Worm (Caenorhabditis elegans) whole organism, L4 larva: ENCODE data around the gene F34D10.4.

Experiments used
- F37D6.2 ChIP-seq: sonication (generic microtip); optimal IDR thresholded peaks from 2 replicates; lab custom pipeline; 2016; ENCODE audit warnings: mild to moderate bottlenecking, missing genetic modification characterization, missing compliant biosample characterization
- T20F7.1 ChIP-seq: fragments of 200-800 bp; sonication (Bioruptor generic); optimal IDR thresholded peaks from 2 replicates; lab custom pipeline; 2018; ENCODE audit warnings: mild to moderate bottlenecking, missing genetic modification characterization, missing compliant biosample characterization
- Y105C5A.15 ChIP-seq: fragments of 200-800 bp; sonication (Bioruptor generic); IDR thresholded peaks from 2 replicates; pipeline ENCODE4 v1.3.6; 2022; ENCODE audit warnings: missing genetic modification characterization, missing compliant biosample characterization
- Y75B8A.6 ChIP-seq: fragments of 200-800 bp; sonication (Bioruptor generic); IDR thresholded peaks from 2 replicates; pipeline ENCODE4 v1.3.6; 2022; ENCODE audit warnings: missing genetic modification reagents, missing genetic modification characterization, missing compliant biosample characterization
- ama-1 ChIP-seq: fragments of 150-350 bp; optimal IDR thresholded peaks from 2 replicates; lab custom pipeline; 2014; ENCODE audit warnings: inconsistent platforms, mixed read lengths
- arid-1 ChIP-seq: fragments of 200-800 bp; sonication (Bioruptor generic); conservative IDR thresholded peaks from 2 replicates; pipeline ENCODE4 v1.3.6; 2022; ENCODE audit warnings: missing genetic modification reagents, missing genetic modification characterization, missing compliant biosample characterization
- ceh-44 ChIP-seq: fragments of 200-800 bp; sonication (Bioruptor generic); IDR thresholded peaks from 2 replicates; pipeline ENCODE4 v1.3.6; 2022; ENCODE audit warnings: missing genetic modification reagents, missing genetic modification characterization, missing compliant biosample characterization
- ceh-62 ChIP-seq: sonication (generic microtip); optimal IDR thresholded peaks from 2 replicates; lab custom pipeline; 2017; ENCODE audit warnings: missing biosample characterization, missing genetic modification characterization
- ceh-82 ChIP-seq: sonication (generic microtip); optimal IDR thresholded peaks from 2 replicates; lab custom pipeline; 2017; ENCODE audit warnings: missing biosample characterization, missing genetic modification characterization
- cey-2 ChIP-seq: sonication (generic microtip); optimal IDR thresholded peaks from 3 replicates; lab custom pipeline; 2017; ENCODE audit warnings: missing genetic modification characterization, mild to moderate bottlenecking, missing compliant biosample characterization, antibody characterized with exemption, borderline replicate concordance; ENCODE audit not compliant: insufficient read depth
- egl-27 ChIP-seq: sonication (generic microtip); optimal IDR thresholded peaks from 3 replicates; lab custom pipeline; 2017; ENCODE audit warnings: missing biosample characterization, missing genetic modification reagents, missing genetic modification characterization
- fkh-10 ChIP-seq: fragments of 150-350 bp; optimal IDR thresholded peaks from 2 replicates; lab custom pipeline; 2014; ENCODE audit warnings: missing biosample characterization, missing genetic modification reagents, missing genetic modification characterization
- hif-1 ChIP-seq, 2 experiments: sonication (generic microtip); optimal IDR thresholded peaks; 2 replicates each; lab custom pipeline; 2016 to 2017; ENCODE audit warnings: missing compliant biosample characterization in 2 of 2, missing genetic modification characterization in 2 of 2, missing genetic modification reagents in 2 of 2, missing genotype in 2 of 2, mild to moderate bottlenecking in 1 of 2
- hlh-11 ChIP-seq: fragments of 200-800 bp; sonication (Bioruptor generic); optimal IDR thresholded peaks from 2 replicates; lab custom pipeline; 2018; ENCODE audit warnings: mild to moderate bottlenecking, missing genetic modification characterization, missing compliant biosample characterization
- lim-7 ChIP-seq: fragments of 200-800 bp; sonication (Bioruptor generic); IDR thresholded peaks from 2 replicates; pipeline ENCODE4 v1.3.6; 2022; ENCODE audit warnings: missing genetic modification characterization, missing compliant biosample characterization
- lin-38 ChIP-seq: fragments of 200-800 bp; sonication (Bioruptor generic); IDR thresholded peaks from 2 replicates; pipeline ENCODE4 v1.3.6; 2022; ENCODE audit warnings: missing genetic modification reagents, missing genetic modification characterization, missing compliant biosample characterization
- madf-9 ChIP-seq: fragments of 200-800 bp; sonication (Bioruptor generic); conservative IDR thresholded peaks from 2 replicates; pipeline ENCODE4 v1.3.6; 2022; ENCODE audit warnings: missing genetic modification reagents, missing genetic modification characterization, missing compliant biosample characterization
- mdl-1 ChIP-seq, 2 experiments: fragments of 150-350 bp in 1 of 2; sonication (generic microtip) in 1 of 2; optimal IDR thresholded peaks; 2 replicates each; lab custom pipeline; 2014 to 2017; ENCODE audit warnings: missing biosample characterization in 2 of 2, missing genetic modification characterization in 2 of 2
- mxl-3 ChIP-seq: fragments of 200-800 bp; sonication (Bioruptor generic); optimal IDR thresholded peaks from 2 replicates; lab custom pipeline; 2018; ENCODE audit warnings: mild to moderate bottlenecking, missing genetic modification characterization, missing compliant biosample characterization
- nhr-41 ChIP-seq: fragments of 200-800 bp; sonication (Bioruptor generic); IDR thresholded peaks from 2 replicates; pipeline ENCODE4 v1.3.6; 2022; ENCODE audit warnings: missing genetic modification reagents, missing genetic modification characterization, missing compliant biosample characterization
- nhr-42 ChIP-seq: fragments of 200-800 bp; sonication (Bioruptor generic); IDR thresholded peaks from 2 replicates; pipeline ENCODE4 v1.3.6; 2022; ENCODE audit warnings: missing genetic modification characterization, missing compliant biosample characterization
- set-16 ChIP-seq: fragments of 200-800 bp; sonication (Bioruptor generic); IDR thresholded peaks from 2 replicates; pipeline ENCODE4 v1.3.6; 2022; ENCODE audit warnings: missing genetic modification reagents, missing genetic modification characterization, missing compliant biosample characterization
- snpc-1.2 ChIP-seq: fragments of 200-800 bp; sonication (Bioruptor generic); IDR thresholded peaks from 2 replicates; pipeline ENCODE4 v1.3.6; 2022; ENCODE audit warnings: missing genetic modification reagents, missing genetic modification characterization, missing compliant biosample characterization
- spr-3 ChIP-seq: fragments of 200-800 bp; sonication (Bioruptor generic); optimal IDR thresholded peaks from 2 replicates; lab custom pipeline; 2018; ENCODE audit warnings: mild to moderate bottlenecking, missing genetic modification characterization, missing compliant biosample characterization
- tra-1 ChIP-seq: fragments of 200-800 bp; sonication (Bioruptor generic); IDR thresholded peaks from 2 replicates; pipeline ENCODE4 v1.3.6; 2022; ENCODE audit warnings: missing genetic modification reagents, missing genetic modification characterization, missing compliant biosample characterization
- unc-62 ChIP-seq, 3 experiments: fragments of 150-350 bp in 1 of 3; sonication (generic microtip); optimal IDR thresholded peaks in 2 of 3; peaks in 1 of 3; 1 replicate in 1 of 3; 2 replicates in 2 of 3; lab custom pipeline; 2014 to 2017; ENCODE audit warnings: missing biosample characterization in 3 of 3, missing genetic modification characterization in 3 of 3, missing genetic modification reagents in 3 of 3, missing genotype in 1 of 3

The F34D10.4 gene

ce11 chrIII:3735509-3736255 lies 720 bp upstream of the F34D10.4 start (continued):
- TF ChIP-seq cey-2 (tag; lab: Kevin White, UChicago) (no peak), hlh-11 (peak; percentile 42), lim-7 (GFP tag; lab: Robert Waterston, UW) (no peak), hif-1 (tag; optimal IDR thresholded peaks at IDR 0.05; lab: Kevin White, UChicago) (no peak), spr-3 (GFP tag; lab: Kevin White, UChicago) (no peak), set-16 (GFP tag; lab: Robert Waterston, UW) (no peak), Y75B8A.6 (no peak), lin-38 (GFP tag; lab: Robert Waterston, UW) (no peak), nhr-42 (GFP tag; lab: Robert Waterston, UW) (no peak), egl-27 (tag; lab: Kevin White, UChicago) (no peak), madf-9 (GFP tag; lab: Robert Waterston, UW) (no peak), arid-1 (GFP tag; lab: Robert Waterston, UW) (no peak), mxl-3 (peak; percentile 38), Y105C5A.15 (GFP tag; lab: Robert Waterston, UW) (no peak), F37D6.2 (peak; percentile 1), mdl-1 (tag; optimal IDR thresholded peaks at IDR 0.05; lab: Kevin White, UChicago) (no peak)

- TF ChIP-seq lim-7 (GFP tag; lab: Robert Waterston, UW) = peak; percentile 33; the same call in 1 of the 2 replicates
- no peak for TF ChIP-seq ceh-82 (tag; lab: Kevin White, UChicago)
- no peak for TF ChIP-seq T20F7.1
- no peak for TF ChIP-seq arid-1 (GFP tag; lab: Robert Waterston, UW)
- TF ChIP-seq set-16 (GFP tag; lab: Robert Waterston, UW) = peak; percentile 65
These were observed 1.3 kb downstream of the F34D10.4 start for ce11 chrIII:3737742-3738141.

ce11 chrIII:3738331-3738730 lies 1.9 kb downstream of the F34D10.4 start:
- no peak for TF ChIP-seq nhr-41 (GFP tag; lab: Robert Waterston, UW)
- TF ChIP-seq set-16 (GFP tag; lab: Robert Waterston, UW) = no peak
- TF ChIP-seq snpc-1.2 (GFP tag; lab: Robert Waterston, UW) = no peak

- TF ChIP-seq ceh-62 (tag; lab: Kevin White, UChicago) (no peak), lin-38 (GFP tag; lab: Robert Waterston, UW) (no peak), lim-7 (GFP tag; lab: Robert Waterston, UW) (no peak), set-16 (GFP tag; lab: Robert Waterston, UW) (peak; percentile 37), ama-1 (lab: Kevin White, UChicago) (no peak)
These were observed 5.7 kb downstream of the F34D10.4 start for ce11 chrIII:3742090-3742489.

ce11 chrIII:3743367-3743766 lies 7.0 kb downstream of the F34D10.4 start:
- TF ChIP-seq ceh-44 = no peak
- TF ChIP-seq fkh-10 (GFP tag; lab: Kevin White, UChicago) = no peak
- TF ChIP-seq hif-1 (tag; optimal IDR thresholded peaks at IDR 0.05; lab: Kevin White, UChicago) = no peak

- TF ChIP-seq unc-62 (GFP tag; optimal IDR thresholded peaks at IDR 0.05 in 1 of 2; lab: Kevin White, UChicago) (peak in 1 of 2 experiments; percentile 26), unc-62 (tag; optimal IDR thresholded peaks at IDR 0.05; lab: Kevin White, UChicago) (no peak), tra-1 (GFP tag; lab: Robert Waterston, UW) (no peak)
These were observed 8.7 kb downstream of the F34D10.4 start, which contains the start of gene lin-48 for ce11 chrIII:3745138-3745537. Gene lin-48, plus strand, starts transcription at chrIII:3745438.
